Worm (Caenorhabditis elegans) whole organism, late embryonic: Measurements from ENCODE around the gene lido-1.

Experiments
- K02D7.2 ChIP-seq: sonication (generic microtip); optimal IDR thresholded peaks from 2 replicates; lab custom pipeline; 2017; ENCODE audit warnings: mild to moderate bottlenecking, missing genetic modification characterization, missing compliant biosample characterization
- T23F11.4 ChIP-seq: fragments of 200-800 bp; sonication (Bioruptor generic); optimal IDR thresholded peaks from 2 replicates; lab custom pipeline; 2018; ENCODE audit warnings: mild to moderate bottlenecking, missing genetic modification characterization, missing compliant biosample characterization
- Y22D7AL.16 ChIP-seq: sonication (generic microtip); optimal IDR thresholded peaks from 2 replicates; lab custom pipeline; 2016; ENCODE audit warnings: missing genetic modification characterization, missing compliant biosample characterization
- ceh-14 ChIP-seq: sonication (generic microtip); optimal IDR thresholded peaks from 2 replicates; lab custom pipeline; 2016; ENCODE audit warnings: missing genotype, missing genetic modification characterization, missing compliant biosample characterization
- ceh-18 ChIP-seq: sonication (generic microtip); optimal IDR thresholded peaks from 2 replicates; lab custom pipeline; 2016; ENCODE audit warnings: missing genetic modification characterization, missing compliant biosample characterization
- ceh-22 ChIP-seq: sonication (generic microtip); optimal IDR thresholded peaks from 2 replicates; lab custom pipeline; 2017; ENCODE audit warnings: missing biosample characterization, missing genetic modification characterization
- ceh-24 ChIP-seq: sonication (generic microtip); optimal IDR thresholded peaks from 2 replicates; lab custom pipeline; 2016; ENCODE audit warnings: mild to moderate bottlenecking, missing genetic modification characterization, missing compliant biosample characterization
- ceh-31 ChIP-seq: sonication (generic microtip); optimal IDR thresholded peaks from 2 replicates; lab custom pipeline; 2016; ENCODE audit warnings: missing genetic modification characterization, missing compliant biosample characterization
- ceh-34 ChIP-seq: sonication (generic microtip); optimal IDR thresholded peaks from 2 replicates; lab custom pipeline; 2016; ENCODE audit warnings: mild to moderate bottlenecking, missing genetic modification characterization, missing compliant biosample characterization
- ceh-48 ChIP-seq: sonication (generic microtip); optimal IDR thresholded peaks from 2 replicates; lab custom pipeline; 2016; ENCODE audit warnings: missing genetic modification characterization, inconsistent platforms, missing compliant biosample characterization
- ceh-6 ChIP-seq: fragments of 200-800 bp; sonication (Bioruptor generic); optimal IDR thresholded peaks from 2 replicates; lab custom pipeline; 2018; ENCODE audit warnings: mild to moderate bottlenecking, missing genetic modification characterization, missing compliant biosample characterization
- dve-1 ChIP-seq: sonication (generic microtip); optimal IDR thresholded peaks from 2 replicates; lab custom pipeline; 2017; ENCODE audit warnings: antibody characterized with exemption, mild to moderate bottlenecking, missing genetic modification characterization, missing compliant biosample characterization
- elt-2 ChIP-seq: sonication (generic microtip); optimal IDR thresholded peaks from 2 replicates; lab custom pipeline; 2016; ENCODE audit warnings: missing genetic modification reagents, missing genetic modification characterization, missing compliant biosample characterization
- elt-4 ChIP-seq: sonication (generic microtip); optimal IDR thresholded peaks from 2 replicates; lab custom pipeline; 2016; ENCODE audit warnings: missing genetic modification characterization, missing compliant biosample characterization
- ets-4 ChIP-seq: sonication (generic microtip); optimal IDR thresholded peaks from 2 replicates; lab custom pipeline; 2016; ENCODE audit warnings: missing genetic modification characterization, missing compliant biosample characterization
- eyg-1 ChIP-seq: sonication (generic microtip); optimal IDR thresholded peaks from 2 replicates; lab custom pipeline; 2016; ENCODE audit warnings: missing genotype, missing genetic modification characterization, missing compliant biosample characterization
- fax-1 ChIP-seq: sonication (generic microtip); optimal IDR thresholded peaks from 2 replicates; lab custom pipeline; 2016; ENCODE audit warnings: missing genotype, missing genetic modification characterization, missing compliant biosample characterization
- fkh-6 ChIP-seq: sonication (generic microtip); optimal IDR thresholded peaks from 2 replicates; lab custom pipeline; 2016; ENCODE audit warnings: missing genetic modification characterization, missing compliant biosample characterization
- gmeb-2 ChIP-seq: sonication (generic microtip); optimal IDR thresholded peaks from 2 replicates; lab custom pipeline; 2016; ENCODE audit warnings: missing genetic modification characterization, inconsistent platforms, missing compliant biosample characterization
- hlh-13 ChIP-seq: fragments of 200-800 bp; sonication (Bioruptor generic); optimal IDR thresholded peaks from 2 replicates; lab custom pipeline; 2018; ENCODE audit warnings: mild to moderate bottlenecking, missing genetic modification characterization, missing compliant biosample characterization
- hlh-6 ChIP-seq: sonication (generic microtip); optimal IDR thresholded peaks from 2 replicates; lab custom pipeline; 2016; ENCODE audit warnings: missing genotype, missing genetic modification characterization, missing compliant biosample characterization
- lim-6 ChIP-seq: sonication (generic microtip); optimal IDR thresholded peaks from 2 replicates; lab custom pipeline; 2016; ENCODE audit warnings: missing genetic modification characterization, missing compliant biosample characterization
- lin-11 ChIP-seq: fragments of 200-800 bp; sonication (Bioruptor generic); optimal IDR thresholded peaks from 2 replicates; lab custom pipeline; 2018; ENCODE audit warnings: mild to moderate bottlenecking, missing genetic modification characterization, missing compliant biosample characterization
- madf-2 ChIP-seq: sonication (generic microtip); optimal IDR thresholded peaks from 2 replicates; lab custom pipeline; 2017; ENCODE audit warnings: missing genetic modification characterization, missing compliant biosample characterization
- mec-3 ChIP-seq: sonication (generic microtip); optimal IDR thresholded peaks from 2 replicates; lab custom pipeline; 2016; ENCODE audit warnings: borderline replicate concordance, missing genetic modification characterization, missing compliant biosample characterization
- nfya-1 ChIP-seq: sonication (generic microtip); optimal IDR thresholded peaks from 2 replicates; lab custom pipeline; 2017; ENCODE audit warnings: missing genetic modification characterization, mild to moderate bottlenecking, missing compliant biosample characterization, antibody characterized with exemption, moderate library complexity
- nhr-232 ChIP-seq: sonication (generic microtip); optimal IDR thresholded peaks from 2 replicates; lab custom pipeline; 2016; ENCODE audit warnings: missing genetic modification characterization, missing compliant biosample characterization
- npax-4 ChIP-seq: sonication (generic microtip); optimal IDR thresholded peaks from 2 replicates; lab custom pipeline; 2016; ENCODE audit warnings: missing genetic modification characterization, missing compliant biosample characterization
- pag-3 ChIP-seq: sonication (generic microtip); optimal IDR thresholded peaks from 2 replicates; lab custom pipeline; 2016; ENCODE audit warnings: missing compliant biosample characterization, missing genetic modification characterization, borderline replicate concordance
- pha-2 ChIP-seq: sonication (generic microtip); optimal IDR thresholded peaks from 2 replicates; lab custom pipeline; 2017; ENCODE audit warnings: mild to moderate bottlenecking, missing genetic modification characterization, missing compliant biosample characterization
- pqm-1 ChIP-seq: sonication (generic microtip); optimal IDR thresholded peaks from 2 replicates; lab custom pipeline; 2016; ENCODE audit warnings: missing genetic modification characterization, missing compliant biosample characterization
- sox-2 ChIP-seq: fragments of 200-800 bp; sonication (Bioruptor generic); IDR thresholded peaks from 2 replicates; pipeline ENCODE4 v1.3.6; 2022; ENCODE audit warnings: missing genetic modification reagents, missing genetic modification characterization, missing compliant biosample characterization
- syd-9 ChIP-seq: sonication (generic microtip); optimal IDR thresholded peaks from 2 replicates; lab custom pipeline; 2016; ENCODE audit warnings: mild to moderate bottlenecking, missing genetic modification characterization, moderate library complexity, missing compliant biosample characterization
- tbx-2 ChIP-seq: sonication (generic microtip); optimal IDR thresholded peaks from 2 replicates; lab custom pipeline; 2016; ENCODE audit warnings: missing genetic modification characterization, missing compliant biosample characterization
- tbx-7 ChIP-seq: sonication (generic microtip); optimal IDR thresholded peaks from 2 replicates; lab custom pipeline; 2016; ENCODE audit warnings: missing genotype, missing genetic modification characterization, missing compliant biosample characterization
- ttx-3 ChIP-seq: sonication (generic microtip); optimal IDR thresholded peaks from 2 replicates; lab custom pipeline; 2016; ENCODE audit warnings: missing genetic modification reagents, missing genetic modification characterization, missing compliant biosample characterization
- unc-55 ChIP-seq: sonication (generic microtip); optimal IDR thresholded peaks from 2 replicates; lab custom pipeline; 2017; ENCODE audit warnings: missing biosample characterization, missing genetic modification reagents, missing genetic modification characterization
- unc-86 ChIP-seq: sonication (generic microtip); optimal IDR thresholded peaks from 2 replicates; lab custom pipeline; 2016; ENCODE audit warnings: missing genetic modification characterization, missing compliant biosample characterization
- ztf-16 ChIP-seq: sonication (generic microtip); optimal IDR thresholded peaks from 2 replicates; lab custom pipeline; 2017; ENCODE audit warnings: missing genetic modification characterization, missing compliant biosample characterization

The lido-1 gene

ce11 chrX:17096508-17097234, at the start of gene lido-1:
lido-1 (minus strand) TSS chrX:17096558.
- TF ChIP-seq eyg-1 (tag; lab: Kevin White, UChicago), result no peak
- TF ChIP-seq pqm-1 (tag; lab: Kevin White, UChicago), result no peak
- TF ChIP-seq tbx-7, result no peak
- TF ChIP-seq hlh-13 (GFP tag; lab: Kevin White, UChicago), result no peak
- no peak for TF ChIP-seq syd-9 (tag; lab: Kevin White, UChicago)
- no peak for TF ChIP-seq tbx-2
- TF ChIP-seq ztf-16 (tag; lab: Kevin White, UChicago), result no peak
- no peak for TF ChIP-seq ceh-22 (tag; lab: Kevin White, UChicago)
- TF ChIP-seq gmeb-2, result no peak
- TF ChIP-seq nhr-232 (tag; lab: Kevin White, UChicago), result no peak

DNA sequence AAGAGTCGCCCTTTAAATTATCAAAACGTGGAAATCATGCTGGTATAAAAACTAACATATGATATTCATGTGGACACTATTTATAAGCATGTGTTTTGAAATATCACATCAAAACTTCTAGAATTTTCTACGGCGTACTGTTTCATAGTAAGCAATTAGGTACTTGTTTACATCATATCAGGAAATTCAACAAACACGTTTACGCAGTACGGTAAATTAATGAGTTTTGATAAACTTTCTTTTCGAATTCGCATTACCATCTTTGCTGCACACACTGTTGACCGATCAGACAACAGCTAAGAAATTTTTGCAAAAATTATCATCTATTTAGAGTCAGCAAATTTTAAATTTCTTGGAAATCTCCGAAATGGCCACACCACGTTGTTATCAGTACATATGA, 44.1 kb upstream of the lido-1 start:
- no peak for TF ChIP-seq gmeb-2
- no peak for TF ChIP-seq madf-2 (tag; lab: Kevin White, UChicago)
- TF ChIP-seq T23F11.4 (GFP tag; lab: Kevin White, UChicago), result no peak
- TF ChIP-seq syd-9 (tag; lab: Kevin White, UChicago), result no peak
- TF ChIP-seq sox-2 (GFP tag; lab: Robert Waterston, UW), result no peak
- TF ChIP-seq K02D7.2 (tag; lab: Kevin White, UChicago), result no peak
- no peak for TF ChIP-seq eyg-1 (tag; lab: Kevin White, UChicago)
- no peak for TF ChIP-seq ceh-24 (tag; lab: Kevin White, UChicago)
- TF ChIP-seq lim-6 (tag; lab: Kevin White, UChicago), result no peak
- TF ChIP-seq Y22D7AL.16 (tag; lab: Kevin White, UChicago), result no peak

DNA sequence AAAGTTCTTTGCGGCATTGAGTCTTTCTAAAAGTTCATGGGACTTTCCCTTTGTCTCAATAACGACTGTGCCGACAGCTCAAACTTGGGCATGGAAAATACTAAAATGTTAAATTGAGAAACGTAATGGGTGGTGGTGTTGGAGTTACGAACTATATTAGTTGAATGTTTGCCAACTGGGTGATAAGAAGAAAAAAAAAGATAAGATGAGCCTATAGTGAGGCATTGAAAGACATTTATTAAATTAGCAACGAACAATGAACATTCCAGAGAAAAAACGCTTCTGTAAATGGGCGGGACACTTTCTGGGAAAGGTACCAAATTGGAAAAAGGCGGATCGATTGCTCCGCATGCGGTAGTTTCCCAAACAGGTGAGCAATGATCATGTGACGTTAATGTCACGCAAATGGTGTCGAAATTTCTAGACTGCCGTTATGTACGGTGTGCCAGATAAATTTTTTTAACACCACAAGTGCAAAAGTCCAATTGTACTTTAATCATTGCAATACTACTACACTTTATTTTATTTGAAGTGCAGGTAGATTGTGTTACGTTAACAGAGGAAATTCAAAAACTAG, 42.9 kb upstream of the lido-1 start:
- TF ChIP-seq ceh-18 (tag; lab: Kevin White, UChicago) (no peak), lin-11 (no peak), nfya-1 (tag; lab: Kevin White, UChicago) (no peak), elt-2 (peak; percentile 77)
- TF ChIP-seq, all 69 proteins: peak for 1

DNA sequence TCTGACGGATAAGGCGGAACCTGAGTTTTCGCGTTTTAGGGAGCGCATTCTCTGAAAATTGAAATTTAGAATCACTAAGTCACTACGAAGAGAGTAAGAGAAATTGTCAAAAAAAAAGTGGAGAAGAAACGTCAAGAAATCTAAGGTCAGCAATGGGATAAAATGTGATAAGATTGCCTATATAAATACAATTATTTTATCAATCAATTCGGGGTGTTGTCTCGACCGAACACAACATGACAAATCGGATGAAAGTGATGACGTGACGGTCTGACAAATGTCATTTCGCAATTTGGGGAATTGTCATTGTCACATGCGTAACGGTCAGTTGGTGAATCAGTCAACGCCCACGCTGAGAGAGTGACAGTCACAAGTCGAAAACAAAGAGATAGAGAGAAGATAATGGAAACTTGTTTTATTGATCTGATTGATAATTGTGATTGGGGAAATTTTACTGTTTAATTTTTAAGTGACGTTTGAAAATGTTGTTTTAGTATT, 41.8 kb upstream of the lido-1 start, which contains the start of gene cnp-3:
TSS of gene cnp-3 (minus strand) at position 51 of the 498 bp plus-strand sequence.
- TF ChIP-seq mec-3, result no peak
- TF ChIP-seq unc-86 (tag; lab: Kevin White, UChicago), result no peak
- TF ChIP-seq fax-1 (tag; lab: Kevin White, UChicago), result no peak
- TF ChIP-seq sox-2 (GFP tag; lab: Robert Waterston, UW), result no peak
- TF ChIP-seq nhr-232 (tag; lab: Kevin White, UChicago), result no peak
- TF ChIP-seq unc-55 (GFP tag; lab: Kevin White, UChicago), result peak; percentile 49
- no peak for TF ChIP-seq Y22D7AL.16 (tag; lab: Kevin White, UChicago)
- TF ChIP-seq, all 69 proteins: peak for 1

DNA sequence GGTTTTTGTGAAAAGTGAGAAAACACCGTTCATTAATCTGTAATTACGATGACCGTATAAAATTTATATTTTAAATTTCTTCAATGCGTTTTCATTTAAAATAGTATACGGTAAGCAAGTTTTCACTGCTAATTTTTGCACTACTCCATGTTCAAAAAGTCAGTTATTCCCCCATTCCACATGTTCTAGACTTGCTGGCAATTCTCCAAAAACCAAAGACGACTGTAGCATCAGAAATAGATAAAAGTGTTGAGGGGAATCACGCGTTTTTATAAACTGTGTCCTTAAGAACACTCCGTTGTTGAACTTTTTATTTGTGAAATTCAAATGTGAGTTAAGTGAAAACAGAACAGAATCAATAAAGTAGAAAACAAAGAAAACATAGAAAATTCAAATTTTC, 39.3 kb upstream of the lido-1 start:
- no peak for TF ChIP-seq npax-4

DNA sequence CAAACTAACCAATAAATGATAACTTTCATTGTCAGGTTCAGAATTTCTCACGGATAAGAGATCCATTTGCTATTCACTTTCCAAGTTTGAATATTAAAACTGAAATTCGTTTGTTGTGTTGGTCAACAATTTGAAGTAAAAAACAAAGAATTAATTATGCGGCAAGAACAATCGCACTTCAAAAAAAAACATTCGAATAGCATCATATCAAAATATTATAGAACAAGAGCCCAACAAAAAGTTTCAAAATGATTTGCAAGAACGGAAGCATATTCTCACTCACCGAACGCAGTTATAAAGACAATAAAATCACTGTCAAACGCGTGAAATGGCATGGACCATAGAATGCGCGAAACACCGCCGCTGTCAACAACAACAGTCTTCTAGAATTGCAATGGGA, 38.1 kb upstream of the lido-1 start, which contains the start of gene K09E3.7:
TSS of gene K09E3.7 (minus strand) at position 101 of the 400 bp plus-strand sequence.
- TF ChIP-seq T23F11.4 (GFP tag; lab: Kevin White, UChicago) (no peak), fkh-6 (no peak), hlh-6 (tag; lab: Kevin White, UChicago) (no peak), ceh-31 (no peak), ets-4 (no peak), ceh-34 (tag; lab: Kevin White, UChicago) (no peak), ceh-48 (tag; lab: Kevin White, UChicago) (no peak), ceh-14 (tag; lab: Kevin White, UChicago) (no peak), ceh-24 (tag; lab: Kevin White, UChicago) (no peak), Y22D7AL.16 (tag; lab: Kevin White, UChicago) (no peak), syd-9 (tag; lab: Kevin White, UChicago) (no peak), pha-2 (tag; lab: Kevin White, UChicago) (no peak), K02D7.2 (tag; lab: Kevin White, UChicago) (no peak), ttx-3 (tag; lab: Kevin White, UChicago) (no peak), elt-4 (no peak), nfya-1 (tag; lab: Kevin White, UChicago) (no peak), ceh-6 (GFP tag; lab: Kevin White, UChicago) (no peak), dve-1 (tag; lab: Kevin White, UChicago) (no peak), pag-3 (no peak), ceh-22 (tag; lab: Kevin White, UChicago) (no peak)
